Fruit fly (Drosophila melanogaster) whole organism, adult: ENCODE results near the gene Ocho.

Source experiments
- CG12768 ChIP-seq: fragments of 200-800 bp; sonication (Bioruptor generic); optimal IDR thresholded peaks from 2 replicates; lab custom pipeline; 2017; ENCODE audit warnings: missing biosample characterization, missing genetic modification characterization, mild to moderate bottlenecking, moderate library complexity, missing genetic modification reagents
- CG14711 ChIP-seq: fragments of 200-800 bp; sonication (Bioruptor generic); optimal IDR thresholded peaks from 2 replicates; lab custom pipeline; 2018; ENCODE audit warnings: missing biosample characterization, mild to moderate bottlenecking, missing genetic modification characterization, moderate library complexity
- CG1620 ChIP-seq: fragments of 200-800 bp; sonication (Bioruptor generic); optimal IDR thresholded peaks from 2 replicates; lab custom pipeline; 2016; ENCODE audit warnings: missing biosample characterization, missing genetic modification characterization
- CG33017 ChIP-seq: fragments of 200-800 bp; sonication (Bioruptor generic); optimal IDR thresholded peaks from 2 replicates; lab custom pipeline; 2018; ENCODE audit warnings: missing biosample characterization, mild to moderate bottlenecking, missing genetic modification characterization, moderate library complexity
- CG5204 ChIP-seq: fragments of 200-800 bp; sonication (Bioruptor generic); optimal IDR thresholded peaks from 2 replicates; lab custom pipeline; 2016; ENCODE audit warnings: missing biosample characterization, missing genetic modification characterization
- CG7045 ChIP-seq: fragments of 200-800 bp; sonication (Bioruptor generic); optimal IDR thresholded peaks from 2 replicates; lab custom pipeline; 2017; ENCODE audit warnings: missing biosample characterization, mild to moderate bottlenecking, missing genetic modification characterization
- CG7101 ChIP-seq: fragments of 200-800 bp; sonication (Bioruptor generic); optimal IDR thresholded peaks from 2 replicates; lab custom pipeline; 2018; ENCODE audit warnings: missing biosample characterization, mild to moderate bottlenecking, missing genetic modification characterization, moderate library complexity
- Clk ChIP-seq: fragments of 200-800 bp; sonication (Bioruptor generic); optimal IDR thresholded peaks from 2 replicates; lab custom pipeline; 2017; ENCODE audit warnings: missing biosample characterization, missing genetic modification characterization
- Crg-1 ChIP-seq: fragments of 200-800 bp; sonication (Bioruptor generic); optimal IDR thresholded peaks from 2 replicates; lab custom pipeline; 2016; ENCODE audit warnings: missing biosample characterization, missing genetic modification characterization
- Hr96 ChIP-seq: fragments of 200-800 bp; sonication (Bioruptor generic); optimal IDR thresholded peaks from 2 replicates; lab custom pipeline; 2016; ENCODE audit warnings: missing biosample characterization, missing genetic modification characterization
- cnc ChIP-seq, 2 experiments: fragments of >200 bp; optimal IDR thresholded peaks; 2 replicates each; lab custom pipeline; 2017
- ovo ChIP-seq: fragments of 200-800 bp; sonication (Bioruptor generic); optimal IDR thresholded peaks from 2 replicates; lab custom pipeline; 2016; ENCODE audit warnings: missing biosample characterization, missing genetic modification characterization
- pad ChIP-seq: fragments of 200-800 bp; sonication (Bioruptor generic); optimal IDR thresholded peaks from 3 replicates; lab custom pipeline; 2017; ENCODE audit warnings: missing biosample characterization, missing genetic modification characterization, mild to moderate bottlenecking, moderate library complexity, missing genetic modification reagents
- toe ChIP-seq: fragments of 200-800 bp; sonication (Bioruptor generic); optimal IDR thresholded peaks from 2 replicates; lab custom pipeline; 2016; ENCODE audit warnings: missing biosample characterization, missing genetic modification characterization

DNA sequence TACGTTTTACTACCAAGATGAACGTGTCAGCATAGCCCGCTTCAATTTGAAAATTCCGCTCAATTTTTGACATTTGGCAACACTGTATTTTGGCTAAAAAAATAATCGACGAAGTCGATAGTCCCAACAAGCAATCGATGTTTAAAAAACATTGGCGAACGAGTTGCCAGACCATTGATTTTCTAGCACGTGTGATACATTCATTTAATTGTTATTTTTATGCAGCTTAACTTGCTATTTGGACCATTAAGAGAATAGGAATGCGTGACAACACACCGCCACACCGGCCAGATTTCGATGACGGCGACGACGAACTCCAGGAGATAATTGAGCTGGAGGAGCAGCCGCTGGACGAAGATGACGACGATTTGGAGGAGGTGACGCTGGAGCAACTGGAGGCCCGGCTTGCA, 8.0 kb downstream of the Ocho start, which contains the start of gene CG5114:
- TF ChIP-seq CG7101 (tag; lab: Kevin White, UChicago): peak; percentile 36
- peak; percentile 11 for TF ChIP-seq CG7045 (GFP tag; lab: Kevin White, UChicago)
- TF ChIP-seq Crg-1 (GFP tag; lab: Kevin White, UChicago): peak; percentile 44
- TF ChIP-seq Clk: no peak
- peak; percentile 50 for TF ChIP-seq pad (GFP tag; lab: Kevin White, UChicago)
- TF ChIP-seq cnc (optimal IDR thresholded peaks at IDR 0.05; lab: Kevin White, UChicago): no peak
- no peak for TF ChIP-seq Hr96 (GFP tag; lab: Kevin White, UChicago)
- no peak for TF ChIP-seq toe (GFP tag; lab: Kevin White, UChicago)
- TF ChIP-seq ovo (GFP tag; lab: Kevin White, UChicago): no peak
- TF ChIP-seq CG33017 (tag; lab: Kevin White, UChicago): peak; percentile 23
- TF ChIP-seq CG5204 (GFP tag; lab: Kevin White, UChicago): no peak
- TF ChIP-seq CG14711: peak; percentile 42
- TF ChIP-seq CG1620 (GFP tag; lab: Kevin White, UChicago): peak; percentile 46
- TF ChIP-seq CG12768 (GFP tag; lab: Kevin White, UChicago): peak; percentile 58
